Fruit fly (Drosophila melanogaster): ENCODE results near the gene CG7017.

dm6 chr3L:20230178-20230775 is 18.4 kb upstream of the CG7017 start:
- TF ChIP-seq CG6254 (GFP tag; optimal IDR thresholded peaks at IDR 0.05): no peak
- TF ChIP-seq unpg (GFP tag; optimal IDR thresholded peaks at IDR 0.05): no peak
- no peak for TF ChIP-seq CG12219 (GFP tag; optimal IDR thresholded peaks at IDR 0.05)
- no peak for TF ChIP-seq Chrac-16 (GFP tag; optimal IDR thresholded peaks at IDR 0.05)
- no peak for TF ChIP-seq CG11723 (GFP tag; optimal IDR thresholded peaks at IDR 0.05)
- no peak for TF ChIP-seq CG4282 (GFP tag; optimal IDR thresholded peaks at IDR 0.05)
- TF ChIP-seq klu (GFP tag; IDR thresholded peaks at IDR 0.05): no peak
- TF ChIP-seq Hr78 (GFP tag; optimal IDR thresholded peaks at IDR 0.05): no peak
- TF ChIP-seq CG10321 (GFP tag; IDR thresholded peaks at IDR 0.05): no peak
- TF ChIP-seq z (GFP tag; IDR thresholded peaks at IDR 0.05): no peak

All from whole organism, embryonic.